Fruit fly (Drosophila melanogaster) S2 (cell line): Measurements from ENCODE around the gene Prim2.

Source experiments
- CG8478 ChIP-seq: fragments of >200 bp; optimal IDR thresholded peaks from 2 replicates; lab custom pipeline; 2018
- CTCF ChIP-seq, 2 experiments: fragments of >200 bp; optimal IDR thresholded peaks; 2 replicates each; lab custom pipeline; 2018

DNA sequence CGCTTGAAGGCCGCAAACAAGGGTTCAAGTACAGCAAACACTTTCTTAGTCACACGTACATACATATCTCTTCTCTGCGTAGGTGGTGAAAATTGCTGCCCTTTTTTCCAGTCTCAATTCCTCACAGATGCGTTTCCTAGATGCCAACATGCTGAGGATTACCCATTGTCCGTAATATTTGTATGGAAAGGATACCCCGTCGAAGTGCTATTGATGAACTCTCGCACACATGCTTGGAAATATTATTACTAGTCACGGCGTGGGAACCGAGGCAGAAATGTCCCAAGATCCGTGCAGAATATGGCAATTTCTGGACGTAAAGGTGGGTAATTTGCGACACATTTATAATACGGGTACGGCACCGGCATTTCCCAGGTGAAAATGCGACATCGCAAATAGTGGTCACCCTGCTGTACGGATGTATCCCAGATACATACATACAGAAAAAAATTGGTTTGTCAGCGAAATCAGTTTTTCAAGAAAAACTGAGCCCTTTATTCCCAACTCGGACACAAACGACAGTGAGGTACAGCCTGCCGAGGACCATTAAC lies 44.0 kb upstream of the Prim2 start:
- TF ChIP-seq CTCF (optimal IDR thresholded peaks at IDR 0.05; lab: Kevin White, UChicago) (no peak), CG8478 (lab: Kevin White, UChicago) (no peak)
